Worm (Caenorhabditis elegans) whole organism, young adult: Measurements from ENCODE around the gene str-136.

ENCODE experiments used
- B0336.3 ChIP-seq: fragments of 200-800 bp; sonication (Bioruptor generic); IDR thresholded peaks from 2 replicates; pipeline ENCODE4 v1.3.6; 2022; ENCODE audit warnings: missing genetic modification characterization, missing compliant biosample characterization
- C06A6.2 ChIP-seq: fragments of 200-800 bp; sonication (Bioruptor generic); conservative IDR thresholded peaks from 2 replicates; pipeline ENCODE4 v1.3.6; 2022; ENCODE audit warnings: missing genetic modification characterization, missing compliant biosample characterization
- F10E7.11 ChIP-seq: sonication (generic microtip); optimal IDR thresholded peaks from 2 replicates; lab custom pipeline; 2017; ENCODE audit warnings: mild to moderate bottlenecking, missing genetic modification characterization, moderate library complexity, missing compliant biosample characterization
- ceh-27 ChIP-seq: fragments of 200-800 bp; sonication (Bioruptor generic); optimal IDR thresholded peaks from 2 replicates; lab custom pipeline; 2018; ENCODE audit warnings: mild to moderate bottlenecking, missing genetic modification characterization, moderate library complexity, missing compliant biosample characterization
- dpl-1 ChIP-seq: fragments of 150-350 bp; optimal IDR thresholded peaks from 2 replicates; lab custom pipeline; 2014; ENCODE audit warnings: missing biosample characterization, missing genetic modification reagents, missing genetic modification characterization
- hrde-1 ChIP-seq: sonication (generic microtip); optimal IDR thresholded peaks from 2 replicates; lab custom pipeline; 2016; ENCODE audit warnings: missing genetic modification characterization, mild to moderate bottlenecking, missing compliant biosample characterization, moderate library complexity, missing genotype, missing genetic modification reagents, borderline replicate concordance
- let-526 ChIP-seq: fragments of 200-800 bp; sonication (Bioruptor generic); IDR thresholded peaks from 2 replicates; pipeline ENCODE4 v1.3.6; 2022; ENCODE audit warnings: missing genetic modification reagents, missing genetic modification characterization, missing compliant biosample characterization
- snpc-4 ChIP-seq, 5 experiments: fragments of 150-350 bp in 1 of 5; sonication (generic microtip) in 4 of 5; optimal IDR thresholded peaks; 2 replicates each; lab custom pipeline; 2014 to 2018; ENCODE audit warnings: missing genetic modification characterization in 5 of 5, missing biosample characterization in 3 of 5, antibody characterized with exemption in 2 of 5, mild to moderate bottlenecking in 2 of 5, missing compliant biosample characterization in 2 of 5, missing genotype in 2 of 5, moderate library complexity in 2 of 5, missing genetic modification reagents in 1 of 5
- unc-62 ChIP-seq: fragments of 150-350 bp; optimal IDR thresholded peaks from 2 replicates; lab custom pipeline; 2014; ENCODE audit warnings: missing biosample characterization, missing genetic modification reagents, missing genetic modification characterization
- ztf-28 ChIP-seq: fragments of 200-800 bp; sonication (Bioruptor generic); IDR thresholded peaks from 2 replicates; pipeline ENCODE4 v1.3.6; 2022; ENCODE audit warnings: missing genetic modification reagents, missing genetic modification characterization, missing compliant biosample characterization
- ztf-3 ChIP-seq: fragments of 200-800 bp; sonication (Bioruptor generic); optimal IDR thresholded peaks from 2 replicates; lab custom pipeline; 2018; ENCODE audit warnings: mild to moderate bottlenecking, missing genetic modification characterization, missing compliant biosample characterization
- ztf-6 ChIP-seq: fragments of 200-800 bp; sonication (Bioruptor generic); IDR thresholded peaks from 2 replicates; pipeline ENCODE4 v1.3.6; 2022; ENCODE audit warnings: missing genetic modification reagents, missing genetic modification characterization, missing compliant biosample characterization

- TF ChIP-seq hrde-1 (no peak), ceh-27 (GFP tag; lab: Kevin White, UChicago) (no peak), unc-62 (GFP tag; lab: Kevin White, UChicago) (no peak), F10E7.11 (tag; lab: Kevin White, UChicago) (no peak), snpc-4 (GFP tag; optimal IDR thresholded peaks at IDR 0.05; lab: Kevin White, UChicago) (peak; percentile 41), snpc-4 (tag; optimal IDR thresholded peaks at IDR 0.05; lab: Kevin White, UChicago) (peak; percentile 68 to 92 (median 80)), ztf-28 (no peak), C06A6.2 (GFP tag; lab: Robert Waterston, UW) (no peak), B0336.3 (GFP tag; lab: Robert Waterston, UW) (no peak), ztf-3 (no peak), dpl-1 (no peak), ztf-6 (GFP tag; lab: Robert Waterston, UW) (no peak), let-526 (GFP tag; lab: Robert Waterston, UW) (no peak)
These were observed 48.7 kb downstream of the str-136 start for ce11 chrV:8230056-8230455.
